Fruit fly (Drosophila melanogaster): Measurements from ENCODE around the gene Cyp4ac3.

The Cyp4ac3 gene

dm6 chr2L:5268198-5268597 is at the start of gene Cyp4ac3:
Cyp4ac3 (plus strand) TSS chr2L:5268498.
- TF ChIP-seq CG32264 (GFP tag; optimal IDR thresholded peaks at IDR 0.05) (no peak), GATAd (GFP tag; optimal IDR thresholded peaks at IDR 0.05) (no peak), Abd-B (GFP tag; optimal IDR thresholded peaks at IDR 0.05) (no peak), foxo (GFP tag; optimal IDR thresholded peaks at IDR 0.05) (no peak), rgr (GFP tag; optimal IDR thresholded peaks at IDR 0.05) (no peak), pan (optimal IDR thresholded peaks at IDR 0.05) (no peak), OdsH (GFP tag; optimal IDR thresholded peaks at IDR 0.05) (no peak), sage (GFP tag; optimal IDR thresholded peaks at IDR 0.05) (no peak), fru (GFP tag; optimal IDR thresholded peaks at IDR 0.05) (no peak), Hr78 (GFP tag; optimal IDR thresholded peaks at IDR 0.05) (no peak), Rel (GFP tag; optimal IDR thresholded peaks at IDR 0.05) (no peak), Rel (tag; optimal IDR thresholded peaks at IDR 0.05) (no peak), jim (GFP tag; optimal IDR thresholded peaks at IDR 0.05) (no peak), Dfd (GFP tag; optimal IDR thresholded peaks at IDR 0.05) (no peak), Sp1 (GFP tag; optimal IDR thresholded peaks at IDR 0.05) (no peak), CrebA (GFP tag; optimal IDR thresholded peaks at IDR 0.05; ENCODE audit: borderline replicate concordance) (no peak), N (GFP tag; optimal IDR thresholded peaks at IDR 0.05) (no peak), sv (GFP tag; optimal IDR thresholded peaks at IDR 0.05) (no peak), h (GFP tag; optimal IDR thresholded peaks at IDR 0.05) (no peak)

dm6 chr2L:5223317-5223716 is 45.0 kb upstream of the Cyp4ac3 start:
- TF ChIP-seq psq (GFP tag; optimal IDR thresholded peaks at IDR 0.05) (no peak), Myc (optimal IDR thresholded peaks at IDR 0.05) (peak; percentile 35)

DNA sequence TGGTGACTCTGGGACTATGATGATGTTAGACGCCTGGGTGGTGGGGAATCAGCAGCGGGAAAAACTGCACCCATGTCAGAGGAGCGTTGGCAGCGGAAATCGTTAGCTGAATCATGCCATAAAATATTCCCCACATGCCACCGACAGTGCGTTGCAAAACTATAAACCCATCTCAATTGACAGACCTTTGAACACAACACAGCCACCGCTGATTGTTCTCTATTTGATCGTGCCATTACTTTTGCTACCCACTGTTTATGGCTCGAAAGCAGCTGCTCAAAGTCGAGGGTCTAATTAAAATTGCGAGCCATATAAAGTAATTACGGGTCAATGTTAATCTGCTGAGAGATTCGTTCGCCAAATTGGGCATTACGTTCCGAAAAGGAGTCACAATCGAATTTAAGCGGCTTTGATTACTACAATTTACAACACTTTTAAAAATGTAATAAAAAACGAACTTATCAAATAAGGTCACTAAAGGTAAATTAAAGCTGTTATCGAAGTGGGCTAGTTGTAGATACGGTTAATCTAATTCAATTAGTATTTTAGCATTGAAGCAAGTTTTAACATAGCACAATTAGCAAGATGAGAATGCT is 43.5 kb upstream of the Cyp4ac3 start:
- TF ChIP-seq brk (GFP tag; optimal IDR thresholded peaks at IDR 0.05) (no peak), Hr78 (GFP tag; optimal IDR thresholded peaks at IDR 0.05) (no peak)

DNA sequence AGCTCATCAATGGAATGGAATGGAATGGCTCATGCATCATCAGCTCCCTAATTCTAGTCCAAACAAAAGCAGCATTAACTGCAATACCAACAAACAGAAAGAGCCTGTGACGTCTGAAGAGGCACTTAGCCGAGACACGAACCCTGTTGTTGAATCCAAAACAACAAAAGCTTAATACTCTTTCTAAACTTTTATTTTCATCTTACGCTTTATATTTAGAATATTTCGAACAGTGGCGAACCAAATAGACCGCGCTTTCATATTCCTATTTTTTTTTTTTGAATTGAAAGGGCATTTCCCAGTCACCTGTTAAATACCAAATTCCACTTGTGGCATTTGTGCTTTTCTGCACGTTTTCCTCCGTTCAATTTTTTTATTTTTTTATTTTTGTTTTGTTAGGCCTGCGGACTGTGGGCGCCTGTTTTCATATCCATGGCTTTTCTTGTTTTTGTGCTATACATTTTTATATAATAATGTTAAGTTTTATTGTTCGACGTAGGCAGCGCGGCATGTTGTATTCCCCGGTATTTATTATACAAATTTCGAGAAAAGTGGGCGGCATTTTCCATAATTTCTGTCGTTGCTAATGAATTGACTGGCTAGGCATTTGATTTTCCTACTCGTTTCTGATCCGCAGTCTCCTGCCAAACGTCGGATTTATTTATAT is 42.6 kb upstream of the Cyp4ac3 start:
- peak in 1 of 2 experiments; percentile 39 for TF ChIP-seq foxo (GFP tag; optimal IDR thresholded peaks at IDR 0.05)
- peak; percentile 12 for TF ChIP-seq rgr (GFP tag; optimal IDR thresholded peaks at IDR 0.05)
- TF ChIP-seq Hnf4 (GFP tag; optimal IDR thresholded peaks at IDR 0.05), result no peak
- TF ChIP-seq woc (GFP tag; optimal IDR thresholded peaks at IDR 0.05), result peak; percentile 27
- TF ChIP-seq tai (GFP tag; optimal IDR thresholded peaks at IDR 0.05), result no peak
- no peak for TF ChIP-seq OdsH (GFP tag; optimal IDR thresholded peaks at IDR 0.05)
- TF ChIP-seq Myc (optimal IDR thresholded peaks at IDR 0.05), result no peak
- TF ChIP-seq sv (GFP tag; optimal IDR thresholded peaks at IDR 0.05), result peak; percentile 3
- no peak for TF ChIP-seq usp (GFP tag; optimal IDR thresholded peaks at IDR 0.05)

DNA sequence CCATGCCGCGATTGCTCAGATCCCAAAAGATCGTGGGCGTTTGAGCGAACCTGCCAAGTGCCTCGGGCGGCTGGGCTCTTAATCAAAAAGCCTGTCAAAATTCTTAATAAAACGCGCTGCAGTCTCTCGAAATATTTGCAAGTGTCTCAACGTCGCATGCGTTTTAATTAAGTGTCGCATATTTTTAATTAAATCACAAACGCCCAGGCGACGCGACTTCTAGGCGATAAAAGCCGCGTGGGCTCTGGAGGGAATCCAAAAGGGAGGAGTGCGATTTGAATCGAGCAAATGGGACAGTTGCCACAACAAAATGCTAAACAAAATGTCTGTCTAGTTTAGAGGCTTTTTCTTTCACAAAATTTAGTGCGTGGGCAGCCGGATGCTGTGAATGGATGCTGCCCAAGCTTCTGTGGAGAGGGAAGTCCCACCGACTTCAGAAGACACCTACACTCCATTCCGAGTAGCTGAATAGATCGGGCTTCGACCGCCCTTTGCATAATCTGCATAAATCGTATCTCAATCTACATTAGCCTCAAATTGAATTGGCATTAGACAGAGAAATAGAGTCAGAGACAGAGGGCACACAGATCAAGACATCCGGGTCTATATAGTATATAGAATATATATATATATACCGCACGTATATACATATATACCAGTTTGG is 41.3 kb upstream of the Cyp4ac3 start:
- TF ChIP-seq OdsH (GFP tag; optimal IDR thresholded peaks at IDR 0.05) (no peak), lola (GFP tag; optimal IDR thresholded peaks at IDR 0.05) (no peak), br (GFP tag; optimal IDR thresholded peaks at IDR 0.05) (no peak), usp (GFP tag; optimal IDR thresholded peaks at IDR 0.05) (no peak), GATAd (GFP tag; optimal IDR thresholded peaks at IDR 0.05) (no peak), foxo (GFP tag; optimal IDR thresholded peaks at IDR 0.05) (no peak), Abd-B (GFP tag; optimal IDR thresholded peaks at IDR 0.05) (no peak), CG9705 (GFP tag; optimal IDR thresholded peaks at IDR 0.05) (no peak)

- TF ChIP-seq OdsH (GFP tag; optimal IDR thresholded peaks at IDR 0.05), result no peak
- no peak for TF ChIP-seq psq (GFP tag; optimal IDR thresholded peaks at IDR 0.05)
- no peak for TF ChIP-seq sage (GFP tag; optimal IDR thresholded peaks at IDR 0.05)
- TF ChIP-seq Dif (GFP tag; optimal IDR thresholded peaks at IDR 0.05; ENCODE audit: partially characterized antibody), result no peak
These were observed 39.7 kb upstream of the Cyp4ac3 start for dm6 chr2L:5228581-5229077.

All from whole organism, wandering third instar larva.